Worm (Caenorhabditis elegans): ENCODE results near the gene K06G5.3.

- TF ChIP-seq elt-1 (tag; optimal IDR thresholded peaks at IDR 0.05) (no peak), zag-1 (tag; optimal IDR thresholded peaks at IDR 0.05) (no peak)
These were observed 5.7 kb upstream of the K06G5.3 start for ce11 chrX:14228764-14229163.

All from whole organism, L2 larva.